Worm (Caenorhabditis elegans) whole organism, L4 larva: ENCODE measurements around the gene ssq-3.

Experiments used
- F44E2.7 ChIP-seq: fragments of 200-800 bp; sonication (Bioruptor generic); IDR thresholded peaks from 2 replicates; pipeline ENCODE4 v2.1.2; 2022; ENCODE audit warnings: missing genetic modification characterization, missing compliant biosample characterization
- F49E8.2 ChIP-seq: sonication (generic microtip); optimal IDR thresholded peaks from 2 replicates; lab custom pipeline; 2016; ENCODE audit warnings: missing compliant biosample characterization, mild to moderate bottlenecking, missing genetic modification characterization, borderline replicate concordance
- Y48G9A.11 ChIP-seq: fragments of 200-800 bp; sonication (Bioruptor generic); IDR thresholded peaks from 2 replicates; pipeline ENCODE4 v1.3.6; 2022; ENCODE audit warnings: missing genetic modification reagents, missing genetic modification characterization, missing compliant biosample characterization
- ZK546.5 ChIP-seq, 2 experiments: sonication (generic microtip); optimal IDR thresholded peaks; 2 replicates each; lab custom pipeline; 2017; ENCODE audit warnings: missing biosample characterization in 2 of 2, missing genetic modification characterization in 2 of 2
- aha-1 ChIP-seq: fragments of 150-350 bp; peaks from one replicate; lab custom pipeline; 2014; ENCODE audit warnings: missing biosample characterization, missing genetic modification characterization
- ama-1 ChIP-seq: fragments of 150-350 bp; optimal IDR thresholded peaks from 2 replicates; lab custom pipeline; 2014; ENCODE audit warnings: inconsistent platforms, mixed read lengths
- arid-1 ChIP-seq: fragments of 200-800 bp; sonication (Bioruptor generic); conservative IDR thresholded peaks from 2 replicates; pipeline ENCODE4 v1.3.6; 2022; ENCODE audit warnings: missing genetic modification reagents, missing genetic modification characterization, missing compliant biosample characterization
- ceh-20 ChIP-seq: fragments of 200-800 bp; sonication (Bioruptor generic); IDR thresholded peaks from 2 replicates; pipeline ENCODE4 v1.3.6; 2022; ENCODE audit warnings: missing genetic modification reagents, missing genetic modification characterization, missing compliant biosample characterization
- daf-16 ChIP-seq, 3 experiments: sonication (generic microtip); optimal IDR thresholded peaks; 2 replicates each; lab custom pipeline; 2016 to 2017; ENCODE audit warnings: missing genetic modification characterization in 3 of 3, missing genetic modification reagents in 3 of 3, mild to moderate bottlenecking in 2 of 3, missing compliant biosample characterization in 2 of 3, missing biosample characterization in 1 of 3, moderate library complexity in 1 of 3
- daf-8 ChIP-seq: fragments of 200-800 bp; sonication (Bioruptor generic); IDR thresholded peaks from 2 replicates; pipeline ENCODE4 v1.3.6; 2022; ENCODE audit warnings: missing genetic modification characterization, missing compliant biosample characterization
- dmd-6 ChIP-seq: fragments of 200-800 bp; sonication (Bioruptor generic); IDR thresholded peaks from 2 replicates; pipeline ENCODE4 v1.3.6; 2022; ENCODE audit warnings: missing genetic modification reagents, missing genetic modification characterization, missing compliant biosample characterization
- dmd-8 ChIP-seq: fragments of 200-800 bp; sonication (Bioruptor generic); IDR thresholded peaks from 2 replicates; pipeline ENCODE4 v1.3.6; 2022; ENCODE audit warnings: missing genetic modification characterization, missing compliant biosample characterization
- dpl-1 ChIP-seq: fragments of 150-350 bp; optimal IDR thresholded peaks from 2 replicates; lab custom pipeline; 2014; ENCODE audit warnings: missing biosample characterization, missing genetic modification reagents, missing genetic modification characterization
- duxl-1 ChIP-seq: sonication (generic microtip); optimal IDR thresholded peaks from 2 replicates; lab custom pipeline; 2016; ENCODE audit warnings: mild to moderate bottlenecking, missing genetic modification characterization, moderate library complexity, missing compliant biosample characterization; ENCODE audit not compliant: poor library complexity
- hlh-11 ChIP-seq: fragments of 200-800 bp; sonication (Bioruptor generic); optimal IDR thresholded peaks from 2 replicates; lab custom pipeline; 2018; ENCODE audit warnings: mild to moderate bottlenecking, missing genetic modification characterization, missing compliant biosample characterization
- hlh-30 ChIP-seq: sonication (generic microtip); optimal IDR thresholded peaks from 2 replicates; lab custom pipeline; 2017; ENCODE audit warnings: antibody characterized with exemption, mild to moderate bottlenecking, missing genetic modification characterization, missing compliant biosample characterization; ENCODE audit not compliant: insufficient read depth
- lin-13 ChIP-seq: fragments of 150-350 bp; optimal IDR thresholded peaks from 2 replicates; lab custom pipeline; 2014; ENCODE audit warnings: missing biosample characterization, missing genetic modification reagents, missing genetic modification characterization
- lsy-2 ChIP-seq, 2 experiments: fragments of 150-350 bp in 1 of 2; sonication (generic microtip) in 1 of 2; optimal IDR thresholded peaks; 2 replicates each; lab custom pipeline; 2014 to 2017; ENCODE audit warnings: missing biosample characterization in 2 of 2, missing genetic modification characterization in 2 of 2
- madf-5 ChIP-seq, 2 experiments: fragments of 200-800 bp; sonication (Bioruptor generic); IDR thresholded peaks; 2 replicates each; pipeline ENCODE4 v1.3.6; 2022; ENCODE audit warnings: missing compliant biosample characterization in 2 of 2, missing genetic modification characterization in 2 of 2
- madf-9 ChIP-seq: fragments of 200-800 bp; sonication (Bioruptor generic); conservative IDR thresholded peaks from 2 replicates; pipeline ENCODE4 v1.3.6; 2022; ENCODE audit warnings: missing genetic modification reagents, missing genetic modification characterization, missing compliant biosample characterization
- mep-1 ChIP-seq: fragments of 150-350 bp; sonication (generic microtip); optimal IDR thresholded peaks from 3 replicates; lab custom pipeline; 2014; ENCODE audit warnings: missing biosample characterization, missing genetic modification characterization
- mes-2 ChIP-seq: sonication (generic microtip); optimal IDR thresholded peaks from 2 replicates; lab custom pipeline; 2016; ENCODE audit warnings: missing genotype, mild to moderate bottlenecking, missing genetic modification characterization, missing compliant biosample characterization; ENCODE audit not compliant: poor library complexity, severe bottlenecking
- nhr-102 ChIP-seq: sonication (generic microtip); optimal IDR thresholded peaks from 2 replicates; lab custom pipeline; 2016; ENCODE audit warnings: mild to moderate bottlenecking, missing genetic modification characterization, moderate library complexity, missing compliant biosample characterization
- nhr-11 ChIP-seq: fragments of 150-350 bp; optimal IDR thresholded peaks from 2 replicates; lab custom pipeline; 2014; ENCODE audit warnings: missing biosample characterization, missing genetic modification characterization
- nhr-28 ChIP-seq: fragments of 150-350 bp; optimal IDR thresholded peaks from 2 replicates; lab custom pipeline; 2014; ENCODE audit warnings: missing biosample characterization, missing genetic modification characterization
- nhr-41 ChIP-seq: fragments of 200-800 bp; sonication (Bioruptor generic); IDR thresholded peaks from 2 replicates; pipeline ENCODE4 v1.3.6; 2022; ENCODE audit warnings: missing genetic modification reagents, missing genetic modification characterization, missing compliant biosample characterization
- nhr-77 ChIP-seq: fragments of 150-350 bp; optimal IDR thresholded peaks from 2 replicates; lab custom pipeline; 2014; ENCODE audit warnings: missing biosample characterization, missing genetic modification characterization
- pha-4 ChIP-seq, 2 experiments: fragments of 150-350 bp in 1 of 2; fragments of 200-800 bp in 1 of 2; sonication (Bioruptor generic) in 1 of 2; IDR thresholded peaks in 1 of 2; optimal IDR thresholded peaks in 1 of 2; 2 replicates each; pipeline versions ENCODE4 v1.3.6 to Lab custom; 2014 to 2022; ENCODE audit warnings: missing genetic modification characterization in 2 of 2, missing genetic modification reagents in 2 of 2, missing biosample characterization in 1 of 2, missing compliant biosample characterization in 1 of 2
- spr-1 ChIP-seq: sonication (generic microtip); optimal IDR thresholded peaks from 2 replicates; lab custom pipeline; 2016; ENCODE audit warnings: mild to moderate bottlenecking, missing genetic modification characterization, missing compliant biosample characterization
- unc-39 ChIP-seq: sonication (generic microtip); optimal IDR thresholded peaks from 2 replicates; lab custom pipeline; 2017; ENCODE audit warnings: missing biosample characterization, missing genetic modification characterization
- ztf-11 ChIP-seq: fragments of 150-350 bp; optimal IDR thresholded peaks from 2 replicates; lab custom pipeline; 2014; ENCODE audit warnings: missing biosample characterization, missing genetic modification characterization
- ztf-7 ChIP-seq: fragments of 150-350 bp; optimal IDR thresholded peaks from 2 replicates; lab custom pipeline; 2014; ENCODE audit warnings: missing biosample characterization, missing genetic modification characterization

The ssq-3 gene

DNA sequence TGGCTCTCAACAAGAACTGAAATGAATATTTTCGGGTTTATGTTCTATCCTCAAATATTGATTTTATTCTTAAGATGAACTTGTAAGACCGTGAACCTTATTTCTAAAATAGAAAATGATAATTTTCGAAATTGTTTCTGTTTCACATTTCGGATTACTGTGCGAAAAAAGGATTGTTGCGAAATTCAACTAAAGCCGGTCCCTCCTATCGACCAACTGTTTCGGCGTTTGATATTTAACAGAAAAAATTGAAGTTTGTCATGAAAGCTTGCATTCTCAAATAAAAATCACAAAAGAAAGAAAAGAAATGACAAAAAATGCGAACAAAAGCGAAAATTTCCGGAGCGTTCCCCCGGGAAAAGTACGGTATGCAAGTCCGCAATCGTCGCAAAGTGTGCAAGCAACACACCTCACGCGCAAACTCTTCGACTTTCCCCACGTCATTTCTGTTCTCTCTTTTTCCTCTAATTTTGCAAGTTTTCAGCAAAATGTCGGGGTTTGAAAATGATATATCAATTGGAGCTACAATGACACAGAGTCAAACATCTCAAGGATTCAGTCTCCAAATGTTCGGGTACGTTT, 37.7 kb downstream of the ssq-3 start, which contains the start of gene C34D4.4:
C34D4.4 (plus strand) TSS at position 342 of the 582 bp plus-strand sequence.
- no peak for TF ChIP-seq ztf-7 (tag; lab: Kevin White, UChicago)
- no peak for TF ChIP-seq duxl-1 (tag; lab: Kevin White, UChicago)
- no peak for TF ChIP-seq nhr-11 (tag; lab: Kevin White, UChicago)
- peak; percentile 25 for TF ChIP-seq hlh-11 (tag; lab: Kevin White, UChicago)
- peak; percentile 27 for TF ChIP-seq lin-13 (GFP tag; lab: Kevin White, UChicago)
- TF ChIP-seq lsy-2 (tag; optimal IDR thresholded peaks at IDR 0.05; lab: Kevin White, UChicago): peak; percentile 44 to 96
- TF ChIP-seq spr-1 (tag; lab: Kevin White, UChicago): no peak
- peak; percentile 46 for TF ChIP-seq ama-1 (lab: Kevin White, UChicago)
- TF ChIP-seq madf-5 (GFP tag; IDR thresholded peaks at IDR 0.05; lab: Robert Waterston, UW): no peak
- TF ChIP-seq mes-2 (tag; lab: Kevin White, UChicago): peak; percentile 52
- TF ChIP-seq daf-16 (GFP tag; optimal IDR thresholded peaks at IDR 0.05; lab: Kevin White, UChicago): no peak
- TF ChIP-seq daf-16 (tag; optimal IDR thresholded peaks at IDR 0.05; lab: Kevin White, UChicago): peak; percentile 10
- TF ChIP-seq mep-1 (tag; lab: Kevin White, UChicago): peak; percentile 41
- peak; percentile 1 for TF ChIP-seq hlh-30 (tag; lab: Kevin White, UChicago)
- no peak for TF ChIP-seq F49E8.2 (tag; lab: Kevin White, UChicago)
- TF ChIP-seq ceh-20: no peak
- TF ChIP-seq aha-1 (tag; lab: Kevin White, UChicago): peak; percentile 56
- no peak for TF ChIP-seq pha-4 (GFP tag; IDR thresholded peaks at IDR 0.05; lab: Robert Waterston, UW)
- TF ChIP-seq pha-4 (tag; optimal IDR thresholded peaks at IDR 0.05; lab: Kevin White, UChicago): peak; percentile 13
- no peak for TF ChIP-seq dmd-8 (GFP tag; lab: Robert Waterston, UW)
- TF ChIP-seq nhr-41 (GFP tag; lab: Robert Waterston, UW): no peak
- no peak for TF ChIP-seq ztf-11 (tag; lab: Kevin White, UChicago)
- TF ChIP-seq dmd-6 (GFP tag; lab: Robert Waterston, UW): 0 out of 2 replicates have a peak, but pooled peaks have one; percentile 15
- TF ChIP-seq arid-1 (GFP tag; lab: Robert Waterston, UW): 0 out of 2 replicates have a peak, but pooled peaks have one; percentile 37
- TF ChIP-seq nhr-28 (tag; lab: Kevin White, UChicago): peak; percentile 5
- no peak for TF ChIP-seq Y48G9A.11 (GFP tag; lab: Robert Waterston, UW)
- no peak for TF ChIP-seq unc-39
- TF ChIP-seq dpl-1 (GFP tag; lab: Kevin White, UChicago): peak; percentile 58

- TF ChIP-seq madf-9: no peak
Measured at ce11 chrIV:7152409-7152808, 41.0 kb downstream of the ssq-3 start, which contains the start of gene col-113. TSS of gene col-113 (minus strand) at chrIV:7152509.

- TF ChIP-seq hlh-11 (tag; lab: Kevin White, UChicago) (no peak), aha-1 (tag; lab: Kevin White, UChicago) (peak; percentile 10)
Measured at ce11 chrIV:7153362-7153761, 42.0 kb downstream of the ssq-3 start, which contains the start of gene C34D4.3. TSS of gene C34D4.3 (plus strand) at chrIV:7153662.

DNA sequence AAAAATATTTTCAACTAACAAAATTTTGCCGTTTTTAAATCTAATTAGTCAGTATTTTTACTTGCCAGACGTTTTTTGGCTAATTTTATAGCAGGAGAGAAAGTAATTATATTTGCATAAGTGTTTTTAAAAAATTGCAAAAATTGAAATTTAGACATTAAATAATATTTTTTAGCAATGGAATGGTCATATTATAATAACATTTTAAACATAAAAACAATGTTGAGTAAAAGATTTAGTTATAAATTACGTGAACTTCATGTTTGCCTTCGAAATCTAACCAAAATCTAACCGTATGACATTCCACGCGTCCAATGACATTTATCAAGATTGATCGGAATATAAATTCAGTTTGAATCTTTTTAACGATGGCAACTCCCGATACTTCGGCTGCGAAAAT, 43.0 kb downstream of the ssq-3 start, which contains the start of gene C34D4.2:
C34D4.2 (plus strand) TSS at position 301 of the 400 bp plus-strand sequence.
- TF ChIP-seq daf-8 (GFP tag; lab: Robert Waterston, UW) (no peak), nhr-77 (tag; lab: Kevin White, UChicago) (no peak), nhr-102 (tag; lab: Kevin White, UChicago) (no peak)

- TF ChIP-seq F44E2.7 (GFP tag; lab: Robert Waterston, UW) (no peak), ZK546.5 (tag; optimal IDR thresholded peaks at IDR 0.05; lab: Kevin White, UChicago) (no peak), aha-1 (tag; lab: Kevin White, UChicago) (peak; percentile 67)
Measured at ce11 chrIV:7156356-7156755, 45.0 kb downstream of the ssq-3 start, which contains the start of gene maph-9. TSS of gene maph-9 (plus strand) at chrIV:7156628.
